Fruit fly (Drosophila melanogaster) Kc167 (cell line): Measurements from ENCODE around the gene GlyRS.

Experiments
- Myc ChIP-seq: fragments of >200 bp; optimal IDR thresholded peaks from 2 replicates; lab custom pipeline; 2017; ENCODE audit warnings: missing external identifiers
- psq ChIP-seq: fragments of >200 bp; optimal IDR thresholded peaks from 2 replicates; lab custom pipeline; 2017; ENCODE audit warnings: missing external identifiers

dm6 chr3L:15116536-15116935 is 21.6 kb downstream of the GlyRS start, which contains the start of gene Cep135:
- TF ChIP-seq psq (lab: Kevin White, UChicago) (no peak), Myc (lab: Kevin White, UChicago) (no peak)
